Fruit fly (Drosophila melanogaster) whole organism, embryonic: ENCODE measurements around the gene CG43127.
A peak's percentile ranks its signal among the peaks of the same experiment; 100 is the strongest.

ENCODE experiments used
- CG10147 ChIP-seq: fragments of 200-800 bp; sonication (Bioruptor generic); optimal IDR thresholded peaks from 2 replicates; lab custom pipeline; 2019; ENCODE audit warnings: missing biosample characterization, mild to moderate bottlenecking, missing genetic modification characterization, moderate library complexity
- CG12299 ChIP-seq: fragments of 200-800 bp; sonication (Bioruptor generic); optimal IDR thresholded peaks from 2 replicates; lab custom pipeline; 2018; ENCODE audit warnings: missing biosample characterization, mild to moderate bottlenecking, missing genetic modification characterization
- CG13894 ChIP-seq: fragments of 200-800 bp; sonication (Bioruptor generic); optimal IDR thresholded peaks from 3 replicates; lab custom pipeline; 2018; ENCODE audit warnings: missing biosample characterization, mild to moderate bottlenecking, missing genetic modification characterization, moderate library complexity
- CG14965 ChIP-seq: fragments of 200-800 bp; sonication (Bioruptor generic); optimal IDR thresholded peaks from 2 replicates; lab custom pipeline; 2016; ENCODE audit warnings: missing biosample characterization, missing genetic modification characterization, borderline replicate concordance
- CG15269 ChIP-seq: fragments of 200-800 bp; sonication (Bioruptor generic); optimal IDR thresholded peaks from 2 replicates; lab custom pipeline; 2018; ENCODE audit warnings: missing biosample characterization, mild to moderate bottlenecking, missing genetic modification characterization, moderate library complexity
- CG15696 ChIP-seq: fragments of 200-800 bp; sonication (Bioruptor generic); optimal IDR thresholded peaks from 2 replicates; lab custom pipeline; 2019; ENCODE audit warnings: missing biosample characterization, mild to moderate bottlenecking, missing genetic modification characterization, moderate library complexity
- CG1603 ChIP-seq: fragments of 200-800 bp; sonication (Bioruptor generic); optimal IDR thresholded peaks from 2 replicates; lab custom pipeline; 2019; ENCODE audit warnings: missing biosample characterization, mild to moderate bottlenecking, missing genetic modification characterization, moderate library complexity
- CG17612 ChIP-seq: fragments of 200-800 bp; sonication (Bioruptor generic); IDR thresholded peaks from 2 replicates; pipeline ENCODE4 v1.3.6; 2022; ENCODE audit warnings: missing biosample characterization, missing genetic modification characterization
- CG3065 ChIP-seq: fragments of 200-800 bp; sonication (Bioruptor generic); optimal IDR thresholded peaks from 2 replicates; lab custom pipeline; 2016; ENCODE audit warnings: missing biosample characterization, missing genetic modification characterization
- CG31388 ChIP-seq: fragments of 200-800 bp; sonication (Bioruptor generic); optimal IDR thresholded peaks from 2 replicates; lab custom pipeline; 2016; ENCODE audit warnings: missing biosample characterization, missing genetic modification characterization
- CG4360 ChIP-seq: fragments of 200-800 bp; sonication (Bioruptor generic); IDR thresholded peaks from 2 replicates; pipeline ENCODE4 v1.3.6; 2022; ENCODE audit warnings: missing biosample characterization, missing genetic modification characterization
- CG8290 ChIP-seq, 3 experiments: fragments of 200-800 bp; sonication (Bioruptor generic); optimal IDR thresholded peaks; 2 replicates each; lab custom pipeline; 2016 to 2019; ENCODE audit warnings: missing biosample characterization in 3 of 3, missing genetic modification characterization in 3 of 3, mild to moderate bottlenecking in 2 of 3, moderate library complexity in 1 of 3
- CG9609 ChIP-seq: fragments of 200-800 bp; sonication (Bioruptor generic); optimal IDR thresholded peaks from 3 replicates; lab custom pipeline; 2016; ENCODE audit warnings: missing biosample characterization, missing genetic modification characterization
- CG9932 ChIP-seq: fragments of 200-800 bp; sonication (Bioruptor generic); IDR thresholded peaks from 2 replicates; pipeline ENCODE4 v1.3.6; 2022; ENCODE audit warnings: missing biosample characterization, missing genetic modification characterization
- CTCF ChIP-seq: fragments of 200-800 bp; sonication (Bioruptor generic); optimal IDR thresholded peaks from 2 replicates; lab custom pipeline; 2017; ENCODE audit warnings: missing biosample characterization, mild to moderate bottlenecking, missing genetic modification characterization, moderate library complexity
- D19B ChIP-seq: fragments of 200-800 bp; sonication (Bioruptor generic); optimal IDR thresholded peaks from 2 replicates; lab custom pipeline; 2017; ENCODE audit warnings: missing biosample characterization, mild to moderate bottlenecking, missing genetic modification characterization
- Dbx ChIP-seq: fragments of 200-800 bp; sonication (Bioruptor generic); IDR thresholded peaks from 3 replicates; pipeline ENCODE4 v1.3.6; 2022; ENCODE audit warnings: missing biosample characterization, missing genetic modification characterization
- Dfd ChIP-seq, 2 experiments: fragments of >200 bp; optimal IDR thresholded peaks; 2 replicates each; lab custom pipeline; 2017; ENCODE audit warnings: missing biosample characterization in 2 of 2, missing genetic modification characterization in 2 of 2
- ERR ChIP-seq: fragments of 200-800 bp; sonication (Bioruptor generic); optimal IDR thresholded peaks from 2 replicates; lab custom pipeline; 2016; ENCODE audit warnings: missing biosample characterization, missing genetic modification characterization
- Fer3 ChIP-seq: fragments of 200-800 bp; sonication (Bioruptor generic); optimal IDR thresholded peaks from 2 replicates; lab custom pipeline; 2018; ENCODE audit warnings: missing biosample characterization, mild to moderate bottlenecking, missing genetic modification characterization, moderate library complexity
- H2.0 ChIP-seq: fragments of 200-800 bp; sonication (Bioruptor generic); IDR thresholded peaks from 2 replicates; pipeline ENCODE4 v1.3.6; 2022; ENCODE audit warnings: missing biosample characterization, missing genetic modification characterization
- HHEX ChIP-seq: fragments of 200-800 bp; sonication (Bioruptor generic); optimal IDR thresholded peaks from 3 replicates; lab custom pipeline; 2017; ENCODE audit warnings: missing biosample characterization, mild to moderate bottlenecking, missing genetic modification characterization, missing genetic modification reagents
- Hand ChIP-seq: fragments of 200-800 bp; sonication (Bioruptor generic); optimal IDR thresholded peaks from 2 replicates; lab custom pipeline; 2017; ENCODE audit warnings: mild to moderate bottlenecking, missing biosample characterization, missing genetic modification reagents, missing genetic modification characterization
- Hey ChIP-seq: fragments of 200-800 bp; sonication (Bioruptor generic); optimal IDR thresholded peaks from 3 replicates; lab custom pipeline; 2018; ENCODE audit warnings: missing biosample characterization, mild to moderate bottlenecking, missing genetic modification characterization
- Hr39 ChIP-seq: fragments of >200 bp; optimal IDR thresholded peaks from 2 replicates; lab custom pipeline; 2017
- MBD-R2 ChIP-seq: fragments of 200-800 bp; sonication (Bioruptor generic); IDR thresholded peaks from 2 replicates; pipeline ENCODE4 v1.3.6; 2022; ENCODE audit warnings: missing biosample characterization, missing genetic modification characterization
- Neu2 ChIP-seq: fragments of 200-800 bp; sonication (Bioruptor generic); optimal IDR thresholded peaks from 3 replicates; lab custom pipeline; 2016; ENCODE audit warnings: missing biosample characterization, missing genetic modification characterization, borderline replicate concordance
- Pdp1 ChIP-seq, 2 experiments: fragments of 200-800 bp; sonication (Bioruptor generic); optimal IDR thresholded peaks; 3 replicates each; lab custom pipeline; 2016; ENCODE audit warnings: missing biosample characterization in 2 of 2, missing genetic modification characterization in 2 of 2, mild to moderate bottlenecking in 1 of 2, moderate library complexity in 1 of 2
- Ptx1 ChIP-seq: fragments of 200-800 bp; sonication (Bioruptor generic); IDR thresholded peaks from 2 replicates; pipeline ENCODE4 v1.3.6; 2022; ENCODE audit warnings: missing biosample characterization, missing genetic modification characterization
- Rx ChIP-seq: fragments of 200-800 bp; sonication (Bioruptor generic); IDR thresholded peaks from 2 replicates; pipeline ENCODE4 v1.3.6; 2022; ENCODE audit warnings: missing biosample characterization, missing genetic modification characterization
- cato ChIP-seq: fragments of 200-800 bp; sonication (Bioruptor generic); optimal IDR thresholded peaks from 2 replicates; lab custom pipeline; 2016; ENCODE audit warnings: missing biosample characterization, missing genetic modification characterization, borderline replicate concordance
- cwo ChIP-seq: fragments of 200-800 bp; sonication (Bioruptor generic); optimal IDR thresholded peaks from 3 replicates; lab custom pipeline; 2017; ENCODE audit warnings: missing biosample characterization, missing genetic modification characterization, mild to moderate bottlenecking, moderate library complexity, missing genetic modification reagents
- dpn ChIP-seq, 2 experiments: fragments of 200-800 bp; sonication (Bioruptor generic); optimal IDR thresholded peaks; 3 replicates each; lab custom pipeline; 2016; ENCODE audit warnings: missing biosample characterization in 2 of 2, missing genetic modification characterization in 2 of 2
- dysf ChIP-seq: fragments of 200-800 bp; sonication (Bioruptor generic); IDR thresholded peaks from 3 replicates; pipeline ENCODE4 v1.3.6; 2022; ENCODE audit warnings: missing biosample characterization, missing genetic modification characterization
- ewg ChIP-seq: fragments of 200-800 bp; sonication (Bioruptor generic); optimal IDR thresholded peaks from 3 replicates; lab custom pipeline; 2017; ENCODE audit warnings: mild to moderate bottlenecking, missing biosample characterization, missing genetic modification reagents, missing genetic modification characterization
- fd3F ChIP-seq: fragments of 200-800 bp; sonication (Bioruptor generic); optimal IDR thresholded peaks from 2 replicates; lab custom pipeline; 2018; ENCODE audit warnings: missing biosample characterization, mild to moderate bottlenecking, missing genetic modification characterization, moderate library complexity
- gem ChIP-seq: fragments of 200-800 bp; sonication (Bioruptor generic); optimal IDR thresholded peaks from 2 replicates; lab custom pipeline; 2019; ENCODE audit warnings: missing biosample characterization, mild to moderate bottlenecking, missing genetic modification characterization, moderate library complexity
- h ChIP-seq: fragments of >200 bp; optimal IDR thresholded peaks from 2 replicates; lab custom pipeline; 2017
- lab ChIP-seq: fragments of 200-800 bp; sonication (Bioruptor generic); optimal IDR thresholded peaks from 3 replicates; lab custom pipeline; 2017; ENCODE audit warnings: missing biosample characterization, missing genetic modification characterization, mild to moderate bottlenecking, moderate library complexity, missing genetic modification reagents
- lbe ChIP-seq: fragments of 200-800 bp; sonication (Bioruptor generic); optimal IDR thresholded peaks from 2 replicates; lab custom pipeline; 2016; ENCODE audit warnings: missing biosample characterization, mild to moderate bottlenecking, missing genetic modification characterization
- lov ChIP-seq, 2 experiments: fragments of 200-800 bp in 1 of 2; fragments of >200 bp in 1 of 2; sonication (Bioruptor generic) in 1 of 2; IDR thresholded peaks in 1 of 2; optimal IDR thresholded peaks in 1 of 2; 2 replicates in 1 of 2; 3 replicates in 1 of 2; pipeline versions ENCODE4 v1.3.6 to Lab custom; 2017 to 2022; ENCODE audit warnings: missing biosample characterization in 1 of 2, missing genetic modification characterization in 1 of 2
- sens ChIP-seq: fragments of 200-800 bp; sonication (Bioruptor generic); peaks from one replicate; lab custom pipeline; 2016; ENCODE audit warnings: missing biosample characterization, missing genetic modification characterization
- sr ChIP-seq: fragments of 200-800 bp; sonication (Bioruptor generic); IDR thresholded peaks from 3 replicates; pipeline ENCODE4 v1.3.6; 2022; ENCODE audit warnings: missing biosample characterization, missing genetic modification characterization
- usp ChIP-seq: fragments of >200 bp; optimal IDR thresholded peaks from 2 replicates; lab custom pipeline; 2017; ENCODE audit warnings: missing biosample characterization, missing genetic modification characterization
- vfl ChIP-seq: fragments of 200-800 bp; sonication (Bioruptor generic); optimal IDR thresholded peaks from 2 replicates; lab custom pipeline; 2016; ENCODE audit warnings: missing biosample characterization, missing genetic modification characterization
- wek ChIP-seq: fragments of 200-800 bp; sonication (Bioruptor generic); optimal IDR thresholded peaks from 3 replicates; lab custom pipeline; 2018; ENCODE audit warnings: missing biosample characterization, mild to moderate bottlenecking, missing genetic modification characterization, moderate library complexity
- zen ChIP-seq: fragments of 200-800 bp; sonication (Bioruptor generic); optimal IDR thresholded peaks from 3 replicates; lab custom pipeline; 2018; ENCODE audit warnings: missing biosample characterization, mild to moderate bottlenecking, missing genetic modification characterization, moderate library complexity
- zfh1 ChIP-seq: fragments of 200-800 bp; sonication (Bioruptor generic); IDR thresholded peaks from 3 replicates; pipeline ENCODE4 v1.3.6; 2022; ENCODE audit warnings: missing biosample characterization, missing genetic modification characterization

Gene CG43127

DNA sequence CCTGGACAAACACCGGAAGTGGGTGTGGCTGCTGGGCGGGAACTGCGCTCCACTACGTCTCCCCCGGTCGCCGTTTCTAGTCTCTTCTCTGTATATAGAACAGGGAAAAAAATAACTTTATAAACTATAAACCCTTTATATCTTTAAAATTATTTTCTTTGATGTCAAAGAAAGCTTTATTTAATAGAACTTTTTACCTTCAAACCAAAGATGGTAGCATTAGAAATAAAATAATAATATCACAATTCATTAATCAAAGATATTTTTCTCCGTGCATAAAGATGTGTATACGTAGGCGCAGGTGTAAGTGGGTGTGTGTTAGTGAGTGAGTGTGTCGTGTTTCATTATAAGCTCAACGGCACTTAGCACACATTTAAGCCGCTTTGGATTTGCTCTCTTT lies 25.9 kb downstream of the CG43127 start (continued):
- TF ChIP-seq cato (GFP tag; lab: Kevin White, UChicago) = no peak
- no peak for TF ChIP-seq H2.0 (GFP tag; lab: Robert Waterston, UW)
- TF ChIP-seq CG31388 (GFP tag; lab: Kevin White, UChicago) = no peak
- TF ChIP-seq gem (tag; lab: Kevin White, UChicago) = peak; percentile 25
- no peak for TF ChIP-seq dpn (GFP tag; optimal IDR thresholded peaks at IDR 0.05; lab: Kevin White, UChicago)
- TF ChIP-seq Neu2 (GFP tag; lab: Kevin White, UChicago) = no peak
- TF ChIP-seq h (lab: Kevin White, UChicago) = no peak
- TF ChIP-seq CG12299 (tag; lab: Kevin White, UChicago) = no peak
- peak; percentile 14 for TF ChIP-seq CG13894
- TF ChIP-seq lab (GFP tag; lab: Kevin White, UChicago) = peak; percentile 39
- no peak for TF ChIP-seq CG1603 (tag; lab: Kevin White, UChicago)
- TF ChIP-seq CG14965 (GFP tag; lab: Kevin White, UChicago) = no peak
- no peak for TF ChIP-seq Dfd (GFP tag; optimal IDR thresholded peaks at IDR 0.05; lab: Kevin White, UChicago)
- TF ChIP-seq cwo (GFP tag; lab: Kevin White, UChicago) = peak; percentile 34
- no peak for TF ChIP-seq zen (tag; lab: Kevin White, UChicago)
- peak; percentile 47 for TF ChIP-seq CG10147 (GFP tag; lab: Kevin White, UChicago)
- no peak for TF ChIP-seq CTCF (GFP tag; lab: Kevin White, UChicago)
- TF ChIP-seq CG9932 (GFP tag; lab: Robert Waterston, UW) = no peak
- no peak for TF ChIP-seq Rx (GFP tag; lab: Robert Waterston, UW)
- no peak for TF ChIP-seq HHEX (GFP tag; lab: Kevin White, UChicago)
- no peak for TF ChIP-seq wek
- peak; percentile 13 for TF ChIP-seq Hand (GFP tag; lab: Kevin White, UChicago)
- peak; percentile 20; the same call in 1 of the 3 replicates for TF ChIP-seq dysf
- no peak for TF ChIP-seq CG8290 (GFP tag; optimal IDR thresholded peaks at IDR 0.05; lab: Kevin White, UChicago)
- TF ChIP-seq CG8290 (tag; optimal IDR thresholded peaks at IDR 0.05; lab: Kevin White, UChicago) = no peak
- TF ChIP-seq Fer3 = peak; percentile 2
- no peak for TF ChIP-seq usp (GFP tag; lab: Kevin White, UChicago)
- peak; percentile 8; the same call in 1 of the 2 replicates for TF ChIP-seq Ptx1
- TF ChIP-seq ewg (GFP tag; lab: Kevin White, UChicago) = no peak
- no peak for TF ChIP-seq CG9609 (GFP tag; lab: Kevin White, UChicago)
- TF ChIP-seq sens = peak; percentile 11
- peak; percentile 19 for TF ChIP-seq CG15269 (tag; lab: Kevin White, UChicago)
- no peak for TF ChIP-seq lbe (GFP tag; lab: Kevin White, UChicago)
- TF ChIP-seq zfh1 (GFP tag; lab: Robert Waterston, UW) = no peak

DNA sequence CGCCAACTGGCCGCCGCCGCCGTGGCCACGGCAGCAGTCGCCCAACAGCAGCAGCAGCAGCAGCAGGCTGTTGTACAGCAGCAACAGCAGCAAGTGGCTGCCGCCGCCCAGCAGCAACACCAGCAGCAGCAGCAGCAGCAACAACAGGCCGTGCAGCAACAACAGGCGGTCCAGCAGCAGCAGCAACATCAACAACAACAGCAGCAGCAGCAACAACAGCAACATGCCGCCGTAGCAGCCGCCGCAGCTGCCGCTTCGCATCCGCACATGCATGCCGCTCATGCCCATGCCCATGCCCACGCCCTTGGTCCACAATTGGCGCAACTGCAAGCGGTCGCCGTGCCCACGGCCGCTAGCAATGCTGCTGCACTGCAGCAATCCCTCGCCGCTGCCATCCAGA lies 40.4 kb downstream of the CG43127 start:
- TF ChIP-seq CG4360 (GFP tag; lab: Robert Waterston, UW) = peak; percentile 57
- peak in 1 of 2 experiments; percentile 79 for TF ChIP-seq Dfd (GFP tag; optimal IDR thresholded peaks at IDR 0.05; lab: Kevin White, UChicago)
- TF ChIP-seq ERR (GFP tag; lab: Kevin White, UChicago) = no peak

DNA sequence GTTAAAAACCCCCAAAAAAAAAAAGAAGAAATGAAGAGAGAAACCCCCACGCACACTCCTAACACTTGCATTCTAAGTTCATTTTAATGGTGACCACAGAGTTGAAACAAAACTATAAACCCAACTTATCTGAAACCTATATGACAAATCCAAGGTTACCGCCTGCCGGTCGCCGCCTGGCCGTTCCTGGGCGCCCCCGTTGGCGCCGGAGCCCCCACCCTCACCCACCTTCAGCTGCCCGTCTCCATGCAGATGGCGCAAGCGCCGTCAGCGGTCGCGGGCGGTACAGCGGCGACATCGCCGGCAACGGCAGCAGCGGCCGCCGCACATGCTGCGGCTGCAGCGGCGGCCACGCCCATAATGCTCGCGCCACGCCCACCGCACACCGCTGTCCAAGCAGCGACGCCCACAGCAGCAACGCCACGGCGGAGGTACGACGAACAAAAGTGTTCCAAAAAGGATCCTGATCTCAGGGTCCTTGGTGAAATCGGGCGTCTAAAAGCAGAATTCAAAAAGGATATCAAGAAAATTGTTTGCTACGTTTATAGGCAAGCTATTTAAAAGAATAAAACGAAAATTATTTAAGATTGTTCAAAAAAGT lies 43.6 kb downstream of the CG43127 start:
- TF ChIP-seq lov (optimal IDR thresholded peaks at IDR 0.05; lab: Kevin White, UChicago) (no peak), lov (GFP tag; IDR thresholded peaks at IDR 0.05; lab: Robert Waterston, UW) (0 out of 3 replicates have a peak, but pooled peaks have one; percentile 13), Hr39 (lab: Kevin White, UChicago) (peak; percentile 77), Hey (no peak), sr (GFP tag; lab: Robert Waterston, UW) (no peak), MBD-R2 (no peak), CG1603 (tag; lab: Kevin White, UChicago) (no peak), vfl (GFP tag; lab: Kevin White, UChicago) (no peak), CG17612 (GFP tag; lab: Robert Waterston, UW) (no peak), CG15696 (no peak), Pdp1 (GFP tag; optimal IDR thresholded peaks at IDR 0.05; lab: Kevin White, UChicago) (no peak), Dbx (0 out of 3 replicates have a peak, but pooled peaks have one; percentile 38), fd3F (no peak), D19B (GFP tag; lab: Kevin White, UChicago) (no peak), CG3065 (GFP tag; lab: Kevin White, UChicago) (peak; percentile 39)
